Fruit fly (Drosophila melanogaster) whole organism, embryonic: Measurements from ENCODE around the gene CG15880.

Experiments
- ATbp ChIP-seq: fragments of 200-800 bp; sonication (Bioruptor generic); optimal IDR thresholded peaks from 2 replicates; lab custom pipeline; 2017; ENCODE audit warnings: missing biosample characterization, mild to moderate bottlenecking, missing genetic modification characterization, missing genetic modification reagents
- Awh ChIP-seq: fragments of 200-800 bp; sonication (Bioruptor generic); IDR thresholded peaks from 2 replicates; pipeline ENCODE4, ENCODE4 v1.3.6; 2022; ENCODE audit warnings: missing biosample characterization, missing genetic modification characterization
- CG10267 ChIP-seq: fragments of 200-800 bp; sonication (Bioruptor generic); optimal IDR thresholded peaks from 2 replicates; lab custom pipeline; 2018; ENCODE audit warnings: missing biosample characterization, mild to moderate bottlenecking, missing genetic modification characterization, moderate library complexity
- CG10565 ChIP-seq: fragments of 200-800 bp; sonication (Bioruptor generic); optimal IDR thresholded peaks from 3 replicates; lab custom pipeline; 2016; ENCODE audit warnings: missing biosample characterization, mild to moderate bottlenecking, missing genetic modification characterization
- CG11560 ChIP-seq: fragments of 200-800 bp; sonication (Bioruptor generic); IDR thresholded peaks from 3 replicates; pipeline ENCODE4 v1.3.6; 2022; ENCODE audit warnings: missing biosample characterization, missing genetic modification characterization
- CG12769 ChIP-seq: fragments of 200-800 bp; sonication (Bioruptor generic); optimal IDR thresholded peaks from 2 replicates; lab custom pipeline; 2019; ENCODE audit warnings: missing biosample characterization, mild to moderate bottlenecking, missing genetic modification characterization, moderate library complexity
- CG15269 ChIP-seq: fragments of 200-800 bp; sonication (Bioruptor generic); optimal IDR thresholded peaks from 2 replicates; lab custom pipeline; 2018; ENCODE audit warnings: missing biosample characterization, mild to moderate bottlenecking, missing genetic modification characterization, moderate library complexity
- CG18011 ChIP-seq: fragments of 200-800 bp; sonication (Bioruptor generic); optimal IDR thresholded peaks from 2 replicates; lab custom pipeline; 2017; ENCODE audit warnings: missing biosample characterization, missing genetic modification characterization, mild to moderate bottlenecking, moderate library complexity, missing genotype
- CG18262 ChIP-seq: fragments of 200-800 bp; optimal IDR thresholded peaks from 3 replicates; lab custom pipeline; 2019; ENCODE audit warnings: missing biosample characterization, mild to moderate bottlenecking, missing genetic modification characterization, moderate library complexity
- CG18599 ChIP-seq: fragments of 200-800 bp; sonication (Bioruptor generic); optimal IDR thresholded peaks from 3 replicates; lab custom pipeline; 2017; ENCODE audit warnings: missing biosample characterization, missing genetic modification characterization, mild to moderate bottlenecking, moderate library complexity, missing genetic modification reagents
- CG2202 ChIP-seq: fragments of 200-800 bp; sonication (Bioruptor generic); optimal IDR thresholded peaks from 2 replicates; lab custom pipeline; 2018; ENCODE audit warnings: missing biosample characterization, mild to moderate bottlenecking, missing genetic modification characterization
- CG33557 ChIP-seq: fragments of 200-800 bp; sonication (Bioruptor generic); optimal IDR thresholded peaks from 2 replicates; lab custom pipeline; 2019; ENCODE audit warnings: missing biosample characterization, mild to moderate bottlenecking, missing genetic modification characterization, moderate library complexity
- CG3407 ChIP-seq: fragments of 200-800 bp; sonication (Bioruptor generic); optimal IDR thresholded peaks from 2 replicates; lab custom pipeline; 2018; ENCODE audit warnings: missing biosample characterization, mild to moderate bottlenecking, missing genetic modification characterization
- CG42726 ChIP-seq: fragments of 200-800 bp; sonication (Bioruptor generic); IDR thresholded peaks from 2 replicates; pipeline ENCODE4 v1.3.6; 2022; ENCODE audit warnings: missing biosample characterization, missing genetic modification characterization; ENCODE audit not compliant: partially characterized antibody
- CG7786 ChIP-seq: fragments of 200-800 bp; sonication (Bioruptor generic); optimal IDR thresholded peaks from 2 replicates; lab custom pipeline; 2016; ENCODE audit warnings: missing biosample characterization, missing genetic modification characterization
- Ets65A ChIP-seq: fragments of 200-800 bp; sonication (Bioruptor generic); peaks from one replicate; lab custom pipeline; 2016; ENCODE audit warnings: missing biosample characterization, missing genetic modification characterization
- HLH4C ChIP-seq: fragments of 200-800 bp; sonication (Bioruptor generic); IDR thresholded peaks from 3 replicates; pipeline ENCODE4 v1.3.6; 2022; ENCODE audit warnings: missing biosample characterization, missing genetic modification characterization; ENCODE audit not compliant: partially characterized antibody
- HLHmδ ChIP-seq: fragments of 200-800 bp; sonication (Bioruptor generic); optimal IDR thresholded peaks from 2 replicates; lab custom pipeline; 2018; ENCODE audit warnings: missing biosample characterization, mild to moderate bottlenecking, missing genetic modification characterization, moderate library complexity
- Pdp1 ChIP-seq, 2 experiments: fragments of 200-800 bp; sonication (Bioruptor generic); optimal IDR thresholded peaks; 3 replicates each; lab custom pipeline; 2016; ENCODE audit warnings: missing biosample characterization in 2 of 2, missing genetic modification characterization in 2 of 2, mild to moderate bottlenecking in 1 of 2, moderate library complexity in 1 of 2
- Rfx ChIP-seq: fragments of 200-800 bp; sonication (Bioruptor generic); IDR thresholded peaks from 2 replicates; pipeline ENCODE4 v1.3.6; 2022; ENCODE audit warnings: missing biosample characterization, missing genetic modification characterization
- TFAM ChIP-seq: fragments of 200-800 bp; sonication (Bioruptor generic); optimal IDR thresholded peaks from 2 replicates; lab custom pipeline; 2017; ENCODE audit warnings: missing biosample characterization, missing genetic modification characterization, inconsistent platforms
- Vsx1 ChIP-seq: fragments of 200-800 bp; sonication (Bioruptor generic); optimal IDR thresholded peaks from 2 replicates; lab custom pipeline; 2017; ENCODE audit warnings: missing biosample characterization, mild to moderate bottlenecking, missing genetic modification characterization, missing genetic modification reagents
- bcd ChIP-seq: fragments of 200-800 bp; sonication (Bioruptor generic); optimal IDR thresholded peaks from 2 replicates; lab custom pipeline; 2017; ENCODE audit warnings: missing biosample characterization, mild to moderate bottlenecking, missing genetic modification characterization
- br ChIP-seq: fragments of >200 bp; optimal IDR thresholded peaks from 2 replicates; lab custom pipeline; 2017
- btn ChIP-seq: fragments of 200-800 bp; sonication (Bioruptor generic); optimal IDR thresholded peaks from 2 replicates; lab custom pipeline; 2016; ENCODE audit warnings: missing biosample characterization, missing genetic modification characterization
- cg ChIP-seq: fragments of 200-800 bp; sonication (Bioruptor generic); optimal IDR thresholded peaks from 3 replicates; lab custom pipeline; 2019; ENCODE audit warnings: missing biosample characterization, mild to moderate bottlenecking, missing genetic modification characterization, moderate library complexity
- crol ChIP-seq: fragments of 200-800 bp; sonication (Bioruptor generic); IDR thresholded peaks from 2 replicates; pipeline ENCODE4 v1.3.6; 2022; ENCODE audit warnings: missing biosample characterization, missing genetic modification characterization
- eyg ChIP-seq: fragments of 200-800 bp; sonication (Bioruptor generic); optimal IDR thresholded peaks from 3 replicates; lab custom pipeline; 2016; ENCODE audit warnings: missing biosample characterization, missing genetic modification characterization
- ken ChIP-seq: fragments of 200-800 bp; sonication (Bioruptor generic); IDR thresholded peaks from 3 replicates; pipeline ENCODE4 v1.3.6; 2022; ENCODE audit warnings: missing biosample characterization, missing genetic modification characterization
- lbe ChIP-seq: fragments of 200-800 bp; sonication (Bioruptor generic); optimal IDR thresholded peaks from 2 replicates; lab custom pipeline; 2016; ENCODE audit warnings: missing biosample characterization, mild to moderate bottlenecking, missing genetic modification characterization
- nau ChIP-seq: fragments of 200-800 bp; sonication (Bioruptor generic); optimal IDR thresholded peaks from 3 replicates; lab custom pipeline; 2017; ENCODE audit warnings: missing biosample characterization, mild to moderate bottlenecking, missing genetic modification characterization, missing genetic modification reagents
- pan ChIP-seq, 4 experiments: fragments of >200 bp in 3 of 4; fragments of 200-800 bp in 1 of 4; sonication (Bioruptor generic) in 1 of 4; optimal IDR thresholded peaks in 3 of 4; IDR thresholded peaks in 1 of 4; 2 replicates each; pipeline versions ENCODE4 v1.3.6 to Lab custom; 2017 to 2022; ENCODE audit warnings: missing biosample characterization in 2 of 4, missing genetic modification characterization in 2 of 4, mixed read lengths in 1 of 4
- peb ChIP-seq: fragments of 200-800 bp; sonication (Bioruptor generic); IDR thresholded peaks from 2 replicates; pipeline ENCODE4 v1.3.6; 2022; ENCODE audit warnings: missing biosample characterization, missing genetic modification characterization
- pfk ChIP-seq: fragments of 200-800 bp; sonication (Bioruptor generic); optimal IDR thresholded peaks from 2 replicates; lab custom pipeline; 2018; ENCODE audit warnings: missing biosample characterization, mild to moderate bottlenecking, missing genetic modification characterization, moderate library complexity
- prd ChIP-seq, 3 experiments: fragments of >200 bp in 2 of 3; fragments of 200-800 bp in 1 of 3; sonication (Bioruptor generic) in 1 of 3; optimal IDR thresholded peaks in 2 of 3; IDR thresholded peaks in 1 of 3; 2 replicates in 2 of 3; 3 replicates in 1 of 3; pipeline versions ENCODE4 v1.3.6 to Lab custom; 2017 to 2022; ENCODE audit warnings: missing biosample characterization in 1 of 3, missing genetic modification characterization in 1 of 3
- ranshi ChIP-seq: fragments of 200-800 bp; sonication (Bioruptor generic); IDR thresholded peaks from 2 replicates; pipeline ENCODE4 v1.3.6; 2022; ENCODE audit warnings: missing biosample characterization, missing genetic modification characterization
- rib ChIP-seq: fragments of 200-800 bp; sonication (Bioruptor generic); IDR thresholded peaks from 2 replicates; pipeline ENCODE4 v1.3.6; 2022; ENCODE audit warnings: missing biosample characterization, missing genetic modification characterization
- sqz ChIP-seq: fragments of 200-800 bp; sonication (Bioruptor generic); optimal IDR thresholded peaks from 3 replicates; lab custom pipeline; 2018; ENCODE audit warnings: missing biosample characterization, mild to moderate bottlenecking, missing genetic modification characterization
- sr ChIP-seq: fragments of 200-800 bp; sonication (Bioruptor generic); IDR thresholded peaks from 3 replicates; pipeline ENCODE4 v1.3.6; 2022; ENCODE audit warnings: missing biosample characterization, missing genetic modification characterization
- z ChIP-seq: fragments of 200-800 bp; sonication (Bioruptor generic); IDR thresholded peaks from 3 replicates; pipeline ENCODE4 v1.3.6; 2022; ENCODE audit warnings: missing biosample characterization, missing genetic modification characterization
- zen ChIP-seq: fragments of 200-800 bp; sonication (Bioruptor generic); optimal IDR thresholded peaks from 3 replicates; lab custom pipeline; 2018; ENCODE audit warnings: missing biosample characterization, mild to moderate bottlenecking, missing genetic modification characterization, moderate library complexity

Gene CG15880

DNA sequence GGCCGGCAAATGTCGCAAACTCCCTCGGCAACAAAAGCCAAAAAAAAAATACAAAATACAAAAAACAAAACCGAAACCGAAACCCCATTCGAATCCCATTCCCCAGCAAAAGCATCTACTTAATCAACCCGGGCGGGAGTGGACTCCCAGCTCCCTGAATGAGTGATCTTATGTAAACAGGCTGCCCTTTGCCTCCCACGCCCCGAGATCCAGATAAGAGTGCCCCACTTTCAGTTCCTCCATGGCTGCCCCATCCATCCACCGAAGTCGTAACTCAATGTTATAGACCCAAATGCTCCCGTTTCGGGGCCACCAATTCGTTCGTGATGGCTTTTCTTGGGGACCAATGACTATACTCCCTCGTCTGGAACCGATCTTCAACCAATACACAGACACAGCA is 9.3 kb upstream of the CG15880 start:
- TF ChIP-seq HLH4C (GFP tag; lab: Robert Waterston, UW) (no peak), CG18262 (tag; lab: Kevin White, UChicago) (no peak), peb (GFP tag; lab: Robert Waterston, UW) (no peak), bcd (GFP tag; lab: Kevin White, UChicago) (no peak), CG7786 (GFP tag; lab: Kevin White, UChicago) (no peak), nau (GFP tag; lab: Kevin White, UChicago) (no peak), CG42726 (GFP tag; lab: Robert Waterston, UW) (no peak), crol (GFP tag; lab: Robert Waterston, UW) (peak; percentile 45), Pdp1 (GFP tag; optimal IDR thresholded peaks at IDR 0.05; lab: Kevin White, UChicago) (peak in 1 of 2 experiments; percentile 83), ranshi (GFP tag; lab: Robert Waterston, UW) (no peak), cg (peak; percentile 10), HLHmδ (no peak), CG2202 (tag; lab: Kevin White, UChicago) (no peak), TFAM (GFP tag; lab: Kevin White, UChicago) (no peak), CG11560 (tag; lab: Robert Waterston, UW) (no peak), CG12769 (tag; lab: Kevin White, UChicago) (peak; percentile 40), CG10565 (GFP tag; lab: Kevin White, UChicago) (no peak), CG15269 (no peak), CG3407 (GFP tag; lab: Kevin White, UChicago) (no peak), eyg (GFP tag; lab: Kevin White, UChicago) (no peak), z (GFP tag; lab: Robert Waterston, UW) (0 out of 3 replicates have a peak, but pooled peaks have one; percentile 58), pfk (GFP tag; lab: Kevin White, UChicago) (no peak), sqz (GFP tag; lab: Kevin White, UChicago) (no peak), ken (GFP tag; lab: Robert Waterston, UW) (no peak), br (lab: Kevin White, UChicago) (no peak), lbe (GFP tag; lab: Kevin White, UChicago) (no peak), sr (GFP tag; lab: Robert Waterston, UW) (peak; percentile 17; the same call in 1 of the 3 replicates), CG33557 (GFP tag; lab: Kevin White, UChicago) (no peak), btn (no peak), Awh (0 out of 2 replicates have a peak, but pooled peaks have one; percentile 38), Rfx (GFP tag; lab: Robert Waterston, UW) (no peak), ATbp (GFP tag; lab: Kevin White, UChicago) (no peak), pan (optimal IDR thresholded peaks at IDR 0.05; lab: Kevin White, UChicago) (no peak), pan (GFP tag; optimal IDR thresholded peaks at IDR 0.05 in 1 of 2, IDR thresholded peaks at IDR 0.05 in 1 of 2) (no peak), CG18599 (GFP tag; lab: Kevin White, UChicago) (no peak), CG18011 (no peak), zen (tag; lab: Kevin White, UChicago) (no peak), rib (GFP tag; lab: Robert Waterston, UW) (0 out of 2 replicates have a peak, but pooled peaks have one; percentile 46), CG10267 (tag; lab: Kevin White, UChicago) (no peak), prd (optimal IDR thresholded peaks at IDR 0.05; lab: Kevin White, UChicago) (no peak), prd (GFP tag; IDR thresholded peaks at IDR 0.05; lab: Robert Waterston, UW) (no peak), Vsx1 (GFP tag; lab: Kevin White, UChicago) (no peak), Ets65A (GFP tag; lab: Kevin White, UChicago) (no peak)
- TF ChIP-seq, all 482 proteins: peak for 8
